Worm (Caenorhabditis elegans): ENCODE measurements around the gene nhr-205.

- TF ChIP-seq ztf-23 (GFP tag; IDR thresholded peaks at IDR 0.05) (no peak), klf-2 (GFP tag; conservative IDR thresholded peaks at IDR 0.05) (no peak), tab-1 (GFP tag; IDR thresholded peaks at IDR 0.05) (no peak)
These were observed 20.3 kb upstream of the nhr-205 start, which contains the start of gene C08B6.14 for ce11 chrV:10101916-10102315.

Measured in whole organism, midembryonic.